Worm (Caenorhabditis elegans): ENCODE results near the gene ptrn-1.

- TF ChIP-seq elt-2 (tag; optimal IDR thresholded peaks at IDR 0.05) (no peak), unc-55 (GFP tag; optimal IDR thresholded peaks at IDR 0.05) (no peak), nfya-1 (tag; optimal IDR thresholded peaks at IDR 0.05) (no peak), hlh-15 (tag; optimal IDR thresholded peaks at IDR 0.05) (no peak), tbx-7 (tag; optimal IDR thresholded peaks at IDR 0.05) (no peak), ama-1 (optimal IDR thresholded peaks at IDR 0.05) (no peak), sdc-2 (tag; optimal IDR thresholded peaks at IDR 0.05) (no peak), nhr-232 (tag; optimal IDR thresholded peaks at IDR 0.05) (no peak), pqm-1 (tag; optimal IDR thresholded peaks at IDR 0.05) (no peak), rnt-1 (tag; optimal IDR thresholded peaks at IDR 0.05) (no peak), pat-9 (tag; optimal IDR thresholded peaks at IDR 0.05) (no peak)
Observed at ce11 chrX:17072088-17072487, 42.1 kb upstream of the ptrn-1 start, which contains the start of gene C30G4.4.

All from whole organism, late embryonic.